Fruit fly (Drosophila melanogaster) S2 (cell line): ENCODE data around the gene CG6569.

ENCODE experiments used
- CG8478 ChIP-seq: fragments of >200 bp; optimal IDR thresholded peaks from 2 replicates; lab custom pipeline; 2018
- CTCF ChIP-seq, 2 experiments: fragments of >200 bp; optimal IDR thresholded peaks; 2 replicates each; lab custom pipeline; 2018

DNA sequence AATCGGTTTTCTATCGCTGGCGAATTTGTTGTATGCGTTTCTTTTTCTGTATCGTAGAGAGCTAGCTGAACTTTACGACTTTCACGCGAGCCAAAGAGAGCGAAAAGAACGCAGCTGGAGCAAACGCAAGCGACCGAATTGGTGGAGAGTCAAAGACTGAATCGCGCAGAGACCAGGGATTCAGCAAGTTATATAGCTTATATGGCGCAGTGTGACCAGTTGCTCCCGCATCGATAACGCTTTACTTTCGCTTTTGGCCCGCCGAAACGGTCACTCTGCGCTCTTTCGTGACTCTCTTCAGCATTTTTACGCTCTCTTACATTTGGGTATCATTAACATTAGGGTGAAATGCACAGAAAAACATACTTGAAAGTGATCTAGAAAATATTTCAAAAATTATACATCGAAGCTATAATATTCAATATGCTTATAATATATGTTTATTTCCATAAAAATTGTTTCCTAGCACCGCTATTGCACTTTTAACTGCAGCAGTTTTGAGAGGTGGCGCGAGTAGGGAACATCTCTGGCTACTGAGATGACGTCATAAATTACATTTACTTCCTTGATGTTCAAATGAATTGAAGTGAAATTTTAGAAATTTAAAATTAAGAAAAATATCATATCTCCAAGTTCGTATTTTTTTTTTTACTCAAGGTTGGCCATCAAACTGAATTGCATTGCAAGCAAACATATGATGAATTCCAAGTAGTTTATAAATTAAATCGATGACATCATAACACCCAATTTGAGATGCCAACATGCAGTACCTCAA, 11.4 kb downstream of the CG6569 start, which contains the start of gene glec:
- TF ChIP-seq CTCF (optimal IDR thresholded peaks at IDR 0.05; lab: Kevin White, UChicago) (peak in 1 of 2 experiments; percentile 22), CG8478 (no peak)
